Fruit fly (Drosophila melanogaster) Kc167 (cell line): ENCODE data around the gene CG8519.

ENCODE experiments used
- h ChIP-seq: fragments of >200 bp; optimal IDR thresholded peaks from 3 replicates; lab custom pipeline; 2018; ENCODE audit warnings: missing external identifiers
- ttk ChIP-seq: sonication (Bioruptor generic); optimal IDR thresholded peaks from 2 replicates; lab custom pipeline; 2017; ENCODE audit warnings: missing external identifiers

DNA sequence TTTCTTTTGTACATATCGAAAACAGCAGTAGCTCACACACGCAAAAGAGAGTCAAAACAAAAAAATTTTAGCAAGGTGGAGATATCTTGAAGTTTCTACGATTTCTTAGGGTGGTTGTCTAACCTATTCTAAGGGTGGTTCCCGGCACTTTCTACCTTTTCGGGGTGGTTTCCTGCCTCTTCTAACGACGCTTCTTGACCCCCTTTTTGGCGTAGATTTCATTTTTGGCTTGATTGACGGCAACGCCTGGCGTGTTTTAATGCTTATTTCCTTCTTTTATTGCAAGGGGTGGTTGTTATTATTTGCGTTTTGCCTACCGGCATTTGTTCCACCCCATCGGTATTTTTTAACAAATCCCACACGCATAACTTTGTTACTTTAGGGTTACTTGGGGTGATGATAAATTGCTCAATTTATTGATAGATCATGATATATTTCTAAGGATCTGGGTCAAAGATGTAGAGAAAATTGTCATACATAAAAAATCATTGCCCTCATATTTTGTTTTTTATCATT lies 3.6 kb upstream of the CG8519 start:
- no peak for TF ChIP-seq ttk (lab: Kevin White, UChicago)
- TF ChIP-seq h (lab: Kevin White, UChicago) = no peak
